Worm (Caenorhabditis elegans) whole organism, late embryonic: Measurements from ENCODE around the gene T20G5.13.

Experiments
- C08G9.2 ChIP-seq: sonication (generic microtip); optimal IDR thresholded peaks from 2 replicates; lab custom pipeline; 2016; ENCODE audit warnings: mild to moderate bottlenecking, missing genetic modification characterization, moderate library complexity, missing compliant biosample characterization
- F13H6.1 ChIP-seq: sonication (generic microtip); optimal IDR thresholded peaks from 2 replicates; lab custom pipeline; 2016; ENCODE audit warnings: missing genetic modification characterization, missing compliant biosample characterization
- K02D7.2 ChIP-seq: sonication (generic microtip); optimal IDR thresholded peaks from 2 replicates; lab custom pipeline; 2017; ENCODE audit warnings: mild to moderate bottlenecking, missing genetic modification characterization, missing compliant biosample characterization
- ama-1 ChIP-seq: fragments of 150-350 bp; optimal IDR thresholded peaks from 2 replicates; lab custom pipeline; 2014
- ceh-6 ChIP-seq: fragments of 200-800 bp; sonication (Bioruptor generic); optimal IDR thresholded peaks from 2 replicates; lab custom pipeline; 2018; ENCODE audit warnings: mild to moderate bottlenecking, missing genetic modification characterization, missing compliant biosample characterization
- ceh-9 ChIP-seq: sonication (generic microtip); optimal IDR thresholded peaks from 2 replicates; lab custom pipeline; 2016; ENCODE audit warnings: mild to moderate bottlenecking, missing genetic modification characterization, inconsistent platforms, missing compliant biosample characterization
- dmd-4 ChIP-seq: sonication (generic microtip); optimal IDR thresholded peaks from 2 replicates; lab custom pipeline; 2016; ENCODE audit warnings: borderline replicate concordance, missing genetic modification characterization, missing compliant biosample characterization
- fkh-10 ChIP-seq: fragments of 150-350 bp; optimal IDR thresholded peaks from 2 replicates; lab custom pipeline; 2014; ENCODE audit warnings: missing biosample characterization, missing genetic modification reagents, missing genetic modification characterization
- fkh-6 ChIP-seq: sonication (generic microtip); optimal IDR thresholded peaks from 2 replicates; lab custom pipeline; 2016; ENCODE audit warnings: missing genetic modification characterization, missing compliant biosample characterization
- hlh-30 ChIP-seq: sonication (generic microtip); optimal IDR thresholded peaks from 2 replicates; lab custom pipeline; 2017; ENCODE audit warnings: antibody characterized with exemption, missing genetic modification characterization, missing compliant biosample characterization; ENCODE audit not compliant: insufficient read depth
- pha-4 ChIP-seq: fragments of 150-350 bp; optimal IDR thresholded peaks from 2 replicates; lab custom pipeline; 2018; ENCODE audit warnings: missing biosample characterization, missing genetic modification reagents, missing genetic modification characterization
- tbx-2 ChIP-seq: sonication (generic microtip); optimal IDR thresholded peaks from 2 replicates; lab custom pipeline; 2016; ENCODE audit warnings: missing genetic modification characterization, missing compliant biosample characterization
- ttx-3 ChIP-seq: sonication (generic microtip); optimal IDR thresholded peaks from 2 replicates; lab custom pipeline; 2016; ENCODE audit warnings: missing genetic modification reagents, missing genetic modification characterization, missing compliant biosample characterization
- unc-55 ChIP-seq: sonication (generic microtip); optimal IDR thresholded peaks from 2 replicates; lab custom pipeline; 2017; ENCODE audit warnings: missing biosample characterization, missing genetic modification reagents, missing genetic modification characterization

DNA sequence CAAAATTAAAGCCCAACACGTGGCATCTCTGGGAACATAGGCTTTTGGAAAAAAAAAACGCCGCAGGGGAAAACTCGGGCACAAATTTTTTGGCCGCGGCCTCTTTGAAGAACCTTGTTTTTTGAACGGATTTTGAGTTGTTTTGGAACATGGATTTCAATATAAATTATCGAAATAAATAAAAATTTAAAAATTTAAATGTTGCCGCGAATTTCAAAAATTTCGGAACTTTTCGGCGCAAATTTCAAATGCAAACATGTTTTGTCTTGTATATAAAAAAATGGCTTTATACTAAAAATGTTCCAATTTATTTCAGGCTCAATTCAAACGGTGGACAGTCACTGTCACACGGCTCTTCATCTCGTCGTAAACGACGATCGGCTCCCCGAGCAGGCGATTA is 42.9 kb upstream of the T20G5.13 start:
- TF ChIP-seq ama-1: no peak
- no peak for TF ChIP-seq tbx-2 (tag; lab: Kevin White, UChicago)
- TF ChIP-seq hlh-30 (tag; lab: Kevin White, UChicago): no peak
- TF ChIP-seq ceh-6: no peak
- no peak for TF ChIP-seq pha-4
- no peak for TF ChIP-seq ceh-9
- TF ChIP-seq K02D7.2 (tag; lab: Kevin White, UChicago): no peak
- TF ChIP-seq fkh-10 (GFP tag; lab: Kevin White, UChicago): no peak
- TF ChIP-seq unc-55 (GFP tag; lab: Kevin White, UChicago): no peak
- TF ChIP-seq fkh-6 (tag; lab: Kevin White, UChicago): no peak
- no peak for TF ChIP-seq dmd-4 (tag; lab: Kevin White, UChicago)
- TF ChIP-seq F13H6.1 (tag; lab: Kevin White, UChicago): no peak
- TF ChIP-seq ttx-3: no peak
- TF ChIP-seq C08G9.2 (tag; lab: Kevin White, UChicago): no peak
